In genomic region chrII:8546975-8547374, ce11 we compare ENCODE assay signal across 5 worm cellular contexts.
TF ChIP-seq lines count a peak whose summit lies in the region.

No protein-coding gene starts in this region.

TF ChIP-seq in whole organism, L1 larva, 84 proteins besides CTCF, POLR2A, EP300 and RAD21 (continues in another document):
- TF ChIP-seq lir-3 (tag; optimal IDR thresholded peaks at IDR 0.05; lab: Kevin White, UChicago; ENCODE audit: poor library complexity) (peak; percentile 48), egl-27 (tag; optimal IDR thresholded peaks at IDR 0.05; lab: Kevin White, UChicago) (no peak), ceh-63 (GFP tag; optimal IDR thresholded peaks at IDR 0.05; lab: Kevin White, UChicago) (no peak), C04F5.9 (tag; optimal IDR thresholded peaks at IDR 0.05; lab: Kevin White, UChicago) (no peak), ceh-82 (tag; optimal IDR thresholded peaks at IDR 0.05; lab: Kevin White, UChicago) (peak; percentile 25 to 44 (median 28)), ztf-4 (tag; optimal IDR thresholded peaks at IDR 0.05; lab: Kevin White, UChicago) (no peak), unc-62 (GFP tag; optimal IDR thresholded peaks at IDR 0.05; lab: Kevin White, UChicago) (no peak), hlh-4 (tag; optimal IDR thresholded peaks at IDR 0.05; lab: Kevin White, UChicago) (no peak), grh-1 (GFP tag; IDR thresholded peaks at IDR 0.05; lab: Robert Waterston, UW) (no peak), ztf-11 (tag; optimal IDR thresholded peaks at IDR 0.05; lab: Kevin White, UChicago) (peak in 1 of 2 experiments; percentile 19), hpl-2 (GFP tag; optimal IDR thresholded peaks at IDR 0.05; lab: Kevin White, UChicago) (no peak), nhr-47 (tag; optimal IDR thresholded peaks at IDR 0.05; lab: Kevin White, UChicago) (peak; percentile 59), lin-39 (tag; optimal IDR thresholded peaks at IDR 0.05; lab: Kevin White, UChicago) (no peak), nhr-77 (tag; optimal IDR thresholded peaks at IDR 0.05; lab: Kevin White, UChicago) (peak; percentile 62), skn-1 (tag; optimal IDR thresholded peaks at IDR 0.05; lab: Kevin White, UChicago) (peak; percentile 65), mdl-1 (tag; optimal IDR thresholded peaks at IDR 0.05; lab: Kevin White, UChicago) (peak in 1 of 2 experiments; percentile 60), lin-35 (GFP tag; optimal IDR thresholded peaks at IDR 0.05; lab: Kevin White, UChicago) (peak; percentile 21 to 78), nhr-28 (tag; optimal IDR thresholded peaks at IDR 0.05; lab: Kevin White, UChicago) (no peak)

TF ChIP-seq in whole organism, L3 larva, 47 proteins besides CTCF, POLR2A, EP300 and RAD21 (continues in another document):
- TF ChIP-seq elt-3 (tag; optimal IDR thresholded peaks at IDR 0.05; lab: Kevin White, UChicago): no peak
- TF ChIP-seq eor-1 (tag; optimal IDR thresholded peaks at IDR 0.05; lab: Kevin White, UChicago): no peak
- no peak for TF ChIP-seq sea-2 (GFP tag; optimal IDR thresholded peaks at IDR 0.05; lab: Kevin White, UChicago)
- peak; percentile 36 for TF ChIP-seq skn-1 (tag; optimal IDR thresholded peaks at IDR 0.05; lab: Kevin White, UChicago)
- TF ChIP-seq nhr-43 (tag; optimal IDR thresholded peaks at IDR 0.05; lab: Kevin White, UChicago; ENCODE audit: poor library complexity, severe bottlenecking): peak; percentile 70
- TF ChIP-seq unc-39 (tag; optimal IDR thresholded peaks at IDR 0.05; lab: Kevin White, UChicago): no peak
- TF ChIP-seq elt-2 (tag; optimal IDR thresholded peaks at IDR 0.05; lab: Kevin White, UChicago): peak; percentile 36
- no peak for TF ChIP-seq lin-15B (tag; optimal IDR thresholded peaks at IDR 0.05; lab: Kevin White, UChicago)
- TF ChIP-seq nhr-67 (tag; optimal IDR thresholded peaks at IDR 0.05; lab: Kevin White, UChicago): no peak
- TF ChIP-seq jun-1 (tag; optimal IDR thresholded peaks at IDR 0.05; lab: Kevin White, UChicago): peak; percentile 17
- TF ChIP-seq nhr-11 (tag; optimal IDR thresholded peaks at IDR 0.05; lab: Kevin White, UChicago): no peak
- peak; percentile 22 for TF ChIP-seq lsy-12 (tag; optimal IDR thresholded peaks at IDR 0.05; lab: Kevin White, UChicago)
- TF ChIP-seq nfya-1 (tag; optimal IDR thresholded peaks at IDR 0.05; lab: Kevin White, UChicago; ENCODE audit: insufficient read depth): peak; percentile 52
- peak; percentile 11 for TF ChIP-seq snpc-4 (tag; optimal IDR thresholded peaks at IDR 0.05; lab: Kevin White, UChicago)
- TF ChIP-seq zag-1 (tag; optimal IDR thresholded peaks at IDR 0.05; lab: Kevin White, UChicago): no peak
- TF ChIP-seq egl-27 (tag; optimal IDR thresholded peaks at IDR 0.05; lab: Kevin White, UChicago): peak; percentile 22
- no peak for TF ChIP-seq mml-1 (tag; optimal IDR thresholded peaks at IDR 0.05; lab: Kevin White, UChicago)
- no peak for TF ChIP-seq ZK546.5 (tag; optimal IDR thresholded peaks at IDR 0.05; lab: Kevin White, UChicago)
- no peak for TF ChIP-seq hmg-11 (tag; optimal IDR thresholded peaks at IDR 0.05; lab: Kevin White, UChicago)

TF ChIP-seq in whole organism, early embryonic, 17 proteins besides CTCF, POLR2A, EP300 and RAD21:
- peak; percentile 90 for TF ChIP-seq pes-1 (GFP tag; IDR thresholded peaks at IDR 0.05; lab: Robert Waterston, UW)
- peak; percentile 91 for TF ChIP-seq tbx-11 (GFP tag; IDR thresholded peaks at IDR 0.05; lab: Robert Waterston, UW)
- TF ChIP-seq ceh-36 (tag; optimal IDR thresholded peaks at IDR 0.05; lab: Kevin White, UChicago): peak; percentile 90
- peak; percentile 74 for TF ChIP-seq ets-7 (tag; optimal IDR thresholded peaks at IDR 0.05; lab: Kevin White, UChicago)
- TF ChIP-seq aly-1 (tag; optimal IDR thresholded peaks at IDR 0.05; lab: Kevin White, UChicago): peak; percentile 84
- peak; percentile 85 for TF ChIP-seq sea-1 (GFP tag; conservative IDR thresholded peaks at IDR 0.05; lab: Robert Waterston, UW)
- TF ChIP-seq tbx-37 (GFP tag; conservative IDR thresholded peaks at IDR 0.05; lab: Robert Waterston, UW): peak; percentile 82
- TF ChIP-seq ama-1 (optimal IDR thresholded peaks at IDR 0.05; lab: Kevin White, UChicago): no peak
- TF ChIP-seq hmg-4 (GFP tag; optimal IDR thresholded peaks at IDR 0.05; lab: Kevin White, UChicago): peak; percentile 93
- TF ChIP-seq B0310.2 (tag; optimal IDR thresholded peaks at IDR 0.05; lab: Kevin White, UChicago): peak; percentile 81
- TF ChIP-seq hmbx-1 (tag; optimal IDR thresholded peaks at IDR 0.05; lab: Kevin White, UChicago): peak; percentile 77
- peak; percentile 92 for TF ChIP-seq flt-1 (GFP tag; IDR thresholded peaks at IDR 0.05; lab: Robert Waterston, UW)
- peak; percentile 70 for TF ChIP-seq tra-4 (tag; optimal IDR thresholded peaks at IDR 0.05; lab: Kevin White, UChicago)
- peak; percentile 76 for TF ChIP-seq ceh-13 (GFP tag; optimal IDR thresholded peaks at IDR 0.05; lab: Kevin White, UChicago)
- TF ChIP-seq hnd-1 (tag; optimal IDR thresholded peaks at IDR 0.05; lab: Kevin White, UChicago): peak; percentile 74
- peak; percentile 92 for TF ChIP-seq scrt-1 (GFP tag; IDR thresholded peaks at IDR 0.05; lab: Robert Waterston, UW)
- TF ChIP-seq F13C5.2 (tag; optimal IDR thresholded peaks at IDR 0.05; lab: Kevin White, UChicago): peak; percentile 86
TF ChIP-seq in whole organism, early embryonic: peak in this region for 16.

TF ChIP-seq in whole organism, midembryonic, 9 proteins besides CTCF, POLR2A, EP300 and RAD21:
- TF ChIP-seq ref-1 (GFP tag; conservative IDR thresholded peaks at IDR 0.05; lab: Robert Waterston, UW): peak; percentile 90
- TF ChIP-seq ztf-23 (GFP tag; IDR thresholded peaks at IDR 0.05; lab: Robert Waterston, UW): no peak; the same call in none of the 2 replicates
- peak; percentile 52 for TF ChIP-seq cog-1 (tag; optimal IDR thresholded peaks at IDR 0.05; lab: Kevin White, UChicago)
- TF ChIP-seq klf-2 (GFP tag; conservative IDR thresholded peaks at IDR 0.05; lab: Robert Waterston, UW): peak; percentile 84
- TF ChIP-seq T22C8.4 (GFP tag; IDR thresholded peaks at IDR 0.05; lab: Robert Waterston, UW): peak; percentile 63; the same call in 1 of the 2 replicates
- peak; percentile 40 for TF ChIP-seq med-1 (GFP tag; optimal IDR thresholded peaks at IDR 0.05; lab: Kevin White, UChicago; ENCODE audit: insufficient read depth)
- TF ChIP-seq tab-1 (GFP tag; IDR thresholded peaks at IDR 0.05; lab: Robert Waterston, UW): peak; percentile 91
- peak; percentile 82 for TF ChIP-seq ztf-29 (GFP tag; IDR thresholded peaks at IDR 0.05; lab: Robert Waterston, UW)
- TF ChIP-seq flt-1 (GFP tag; IDR thresholded peaks at IDR 0.05; lab: Robert Waterston, UW): peak; percentile 92

TF ChIP-seq in whole organism, young adult, 124 proteins besides CTCF, POLR2A, EP300 and RAD21 (continues in another document):
- peak; percentile 62 for TF ChIP-seq ztf-26 (tag; optimal IDR thresholded peaks at IDR 0.05; lab: Kevin White, UChicago)
- TF ChIP-seq ztf-22 (GFP tag; optimal IDR thresholded peaks at IDR 0.05; lab: Kevin White, UChicago): peak; percentile 77
- TF ChIP-seq nhr-120 (GFP tag; IDR thresholded peaks at IDR 0.05; lab: Robert Waterston, UW): 0 out of 2 replicates have a peak, but pooled peaks have one; percentile 69
- peak; percentile 94 for TF ChIP-seq fkh-3 (tag; optimal IDR thresholded peaks at IDR 0.05; lab: Kevin White, UChicago)
- no peak for TF ChIP-seq sea-2 (GFP tag; IDR thresholded peaks at IDR 0.05; lab: Robert Waterston, UW)
- no peak for TF ChIP-seq dox-1 (GFP tag; IDR thresholded peaks at IDR 0.05; lab: Robert Waterston, UW)
- no peak for TF ChIP-seq zim-3 (tag; optimal IDR thresholded peaks at IDR 0.05; lab: Kevin White, UChicago)
- TF ChIP-seq akir-1 (GFP tag; optimal IDR thresholded peaks at IDR 0.05; lab: Kevin White, UChicago): no peak
- TF ChIP-seq Y53G8AR.9 (GFP tag; conservative IDR thresholded peaks at IDR 0.05; lab: Robert Waterston, UW): peak; percentile 90
- TF ChIP-seq ets-4 (GFP tag; optimal IDR thresholded peaks at IDR 0.05; lab: Kevin White, UChicago): peak; percentile 93
- no peak for TF ChIP-seq madf-6 (GFP tag; IDR thresholded peaks at IDR 0.05; lab: Robert Waterston, UW)
- TF ChIP-seq T26A5.8 (tag; optimal IDR thresholded peaks at IDR 0.05; lab: Kevin White, UChicago): peak; percentile 88
- peak; percentile 55; the same call in 1 of the 2 replicates for TF ChIP-seq egrh-3 (GFP tag; IDR thresholded peaks at IDR 0.05; lab: Robert Waterston, UW)
- TF ChIP-seq B0019.2 (GFP tag; conservative IDR thresholded peaks at IDR 0.05; lab: Robert Waterston, UW): no peak
- peak; percentile 84 for TF ChIP-seq egl-44 (GFP tag; IDR thresholded peaks at IDR 0.05; lab: Robert Waterston, UW)
- peak; percentile 48 to 93 for TF ChIP-seq rec-8 (tag; optimal IDR thresholded peaks at IDR 0.05; lab: Kevin White, UChicago)
- TF ChIP-seq mel-28 (tag; optimal IDR thresholded peaks at IDR 0.05; lab: Kevin White, UChicago; ENCODE audit: borderline replicate concordance): peak; percentile 23
- peak; percentile 75 for TF ChIP-seq ceh-27 (GFP tag; optimal IDR thresholded peaks at IDR 0.05; lab: Kevin White, UChicago)
- peak; percentile 72 for TF ChIP-seq hmg-20 (GFP tag; IDR thresholded peaks at IDR 0.05; lab: Robert Waterston, UW)
- peak; percentile 93 for TF ChIP-seq nhr-90 (tag; optimal IDR thresholded peaks at IDR 0.05; lab: Kevin White, UChicago)
- peak; percentile 65 for TF ChIP-seq C06A6.2 (GFP tag; conservative IDR thresholded peaks at IDR 0.05; lab: Robert Waterston, UW)
- no peak for TF ChIP-seq lin-35 (GFP tag; optimal IDR thresholded peaks at IDR 0.05; lab: Kevin White, UChicago)
- TF ChIP-seq atf-7 (tag; optimal IDR thresholded peaks at IDR 0.05; lab: Kevin White, UChicago): peak; percentile 84
- peak; percentile 67; the same call in 1 of the 2 replicates for TF ChIP-seq hsf-1 (GFP tag; IDR thresholded peaks at IDR 0.05; lab: Robert Waterston, UW)
- peak; percentile 36; the same call in 1 of the 2 replicates for TF ChIP-seq F33H1.4 (GFP tag; IDR thresholded peaks at IDR 0.05; lab: Robert Waterston, UW)
- 0 out of 2 replicates have a peak, but pooled peaks have one; percentile 50 for TF ChIP-seq ztf-6 (GFP tag; IDR thresholded peaks at IDR 0.05; lab: Robert Waterston, UW)
- peak; percentile 92 for TF ChIP-seq nfyb-1 (GFP tag; IDR thresholded peaks at IDR 0.05; lab: Robert Waterston, UW)
- TF ChIP-seq Y56A3A.18 (GFP tag; IDR thresholded peaks at IDR 0.05; lab: Robert Waterston, UW): peak; percentile 91
- peak; percentile 87 for TF ChIP-seq snpc-3.4 (tag; optimal IDR thresholded peaks at IDR 0.05; lab: Kevin White, UChicago)
- TF ChIP-seq hlh-12 (tag; optimal IDR thresholded peaks at IDR 0.05; lab: Kevin White, UChicago): peak; percentile 83
- peak; percentile 77 for TF ChIP-seq nhr-179 (tag; optimal IDR thresholded peaks at IDR 0.05; lab: Kevin White, UChicago)
- TF ChIP-seq F37B4.10 (GFP tag; IDR thresholded peaks at IDR 0.05; lab: Robert Waterston, UW): 0 out of 2 replicates have a peak, but pooled peaks have one; percentile 73
- peak; percentile 94; the same call in 1 of the 2 replicates for TF ChIP-seq ceh-58 (GFP tag; IDR thresholded peaks at IDR 0.05; lab: Robert Waterston, UW)
- TF ChIP-seq lin-26 (GFP tag; IDR thresholded peaks at IDR 0.05; lab: Robert Waterston, UW): no peak

Comparison
In these comparisons a context has a peak if more than half of its experiments do, and no peak if none do; other contexts are left out.
1. Of the 8 proteins assayed by ChIP-seq in both whole organism, young adult and whole organism, L1 larva: peak only in whole organism, young adult: none; only in whole organism, L1 larva: lin-35; in both: dpl-1, efl-1 and nhr-90; in neither: 2; mixed calls (peak in some experiments, not most) for 2.